Fruit fly (Drosophila melanogaster) whole organism, pupa: ENCODE results near the gene Tcs3.

Experiments used
- CG12605 ChIP-seq: fragments of 200-800 bp; sonication (Bioruptor generic); IDR thresholded peaks from 2 replicates; pipeline ENCODE4 v1.3.6; 2022; ENCODE audit warnings: missing biosample characterization, missing genetic modification characterization
- CG13204 ChIP-seq: fragments of 200-800 bp; sonication (Bioruptor generic); optimal IDR thresholded peaks from 2 replicates; lab custom pipeline; 2018; ENCODE audit warnings: missing biosample characterization, mild to moderate bottlenecking, missing genetic modification characterization, moderate library complexity
- CG14655 ChIP-seq: fragments of 200-800 bp; sonication (Bioruptor generic); optimal IDR thresholded peaks from 3 replicates; lab custom pipeline; 2017; ENCODE audit warnings: mild to moderate bottlenecking, missing biosample characterization, missing genetic modification reagents, missing genetic modification characterization
- CG17806 ChIP-seq: fragments of 200-800 bp; sonication (Bioruptor generic); optimal IDR thresholded peaks from 2 replicates; lab custom pipeline; 2018; ENCODE audit warnings: missing biosample characterization, mild to moderate bottlenecking, missing genetic modification characterization, moderate library complexity
- CG32121 ChIP-seq: fragments of 200-800 bp; sonication (Bioruptor generic); IDR thresholded peaks from 2 replicates; pipeline ENCODE4 v1.3.6; 2022; ENCODE audit warnings: missing biosample characterization, missing genetic modification characterization
- CG34367 ChIP-seq: fragments of 200-800 bp; sonication (Bioruptor generic); optimal IDR thresholded peaks from 2 replicates; lab custom pipeline; 2018; ENCODE audit warnings: missing biosample characterization, mild to moderate bottlenecking, missing genetic modification characterization
- CG8301 ChIP-seq: fragments of 200-800 bp; sonication (Bioruptor generic); optimal IDR thresholded peaks from 2 replicates; lab custom pipeline; 2018; ENCODE audit warnings: missing biosample characterization, mild to moderate bottlenecking, missing genetic modification characterization
- D1 ChIP-seq: fragments of 200-800 bp; sonication (Bioruptor generic); optimal IDR thresholded peaks from 2 replicates; lab custom pipeline; 2018; ENCODE audit warnings: missing biosample characterization, mild to moderate bottlenecking, missing genetic modification characterization, moderate library complexity
- Ets98B ChIP-seq: fragments of 200-800 bp; sonication (Bioruptor generic); IDR thresholded peaks from 2 replicates; pipeline ENCODE4 v1.3.6; 2022; ENCODE audit warnings: missing biosample characterization, missing genetic modification characterization
- fd96Ca ChIP-seq: fragments of 200-800 bp; sonication (Bioruptor generic); IDR thresholded peaks from 3 replicates; pipeline ENCODE4 v1.3.6; 2022; ENCODE audit warnings: missing biosample characterization, missing genetic modification characterization
- rn ChIP-seq: fragments of 200-800 bp; sonication (Bioruptor generic); IDR thresholded peaks from 2 replicates; pipeline ENCODE4 v1.3.6; 2022; ENCODE audit warnings: missing biosample characterization, missing genetic modification characterization

- no peak for TF ChIP-seq CG34367 (tag; lab: Kevin White, UChicago)
- TF ChIP-seq CG12605 (GFP tag; lab: Robert Waterston, UW) = no peak
- no peak for TF ChIP-seq CG32121
- TF ChIP-seq CG14655 (GFP tag; lab: Kevin White, UChicago) = no peak
- no peak for TF ChIP-seq Ets98B
- TF ChIP-seq D1 (tag; lab: Kevin White, UChicago) = no peak
- no peak for TF ChIP-seq fd96Ca (GFP tag; lab: Robert Waterston, UW)
- TF ChIP-seq CG8301 = no peak
- TF ChIP-seq CG17806 (tag; lab: Kevin White, UChicago) = no peak
- TF ChIP-seq rn (GFP tag; lab: Robert Waterston, UW) = no peak
- no peak for TF ChIP-seq CG13204
Observed at dm6 chr3L:16381184-16381797, 29.5 kb downstream of the Tcs3 start, which contains the start of gene Agpat4.
